Fruit fly (Drosophila melanogaster): ENCODE measurements around the gene CG6293.

CG6293 gene

DNA sequence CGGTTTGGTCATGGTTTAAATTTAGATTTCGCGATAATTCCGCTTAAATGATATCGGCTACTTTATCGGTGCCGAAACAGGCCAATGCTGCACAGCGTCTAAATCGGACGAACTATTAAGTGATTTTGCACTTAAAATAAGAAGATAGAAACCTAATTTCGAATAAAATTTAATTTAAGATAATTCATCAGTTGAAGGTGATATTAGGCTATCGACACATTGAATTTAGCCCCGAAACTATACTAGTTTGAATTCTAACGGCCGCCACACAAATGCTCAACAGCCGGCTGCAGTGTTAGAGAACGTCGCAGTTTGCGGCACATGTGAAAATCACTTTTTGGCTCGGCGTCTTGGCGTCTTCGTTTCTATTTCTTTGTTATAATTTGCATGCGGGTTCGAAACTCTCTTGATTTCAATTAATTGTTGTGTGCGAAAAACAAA lies 21.4 kb upstream of the CG6293 start, which contains the start of gene sle (continued):
- TF ChIP-seq Dll (GFP tag; IDR thresholded peaks at IDR 0.05; ENCODE audit: partially characterized antibody) (peak; percentile 64; the same call in 2 of the 4 replicates), Xbp1 (GFP tag; optimal IDR thresholded peaks at IDR 0.05) (peak; percentile 57), CG2678 (tag; optimal IDR thresholded peaks at IDR 0.05) (no peak), CG17385 (GFP tag; optimal IDR thresholded peaks at IDR 0.05) (peak; percentile 78), CG34422 (GFP tag; IDR thresholded peaks at IDR 0.05) (peak; percentile 42; the same call in 1 of the 3 replicates), klu (GFP tag; IDR thresholded peaks at IDR 0.05) (no peak), CG4854 (GFP tag; optimal IDR thresholded peaks at IDR 0.05) (peak; percentile 54), CG12299 (tag; optimal IDR thresholded peaks at IDR 0.05) (no peak), CG33557 (GFP tag; optimal IDR thresholded peaks at IDR 0.05) (peak; percentile 33), phol (tag; optimal IDR thresholded peaks at IDR 0.05) (peak; percentile 67), sens-2 (GFP tag; IDR thresholded peaks at IDR 0.05) (no peak), Hmr (GFP tag; optimal IDR thresholded peaks at IDR 0.05) (no peak), fd3F (GFP tag; optimal IDR thresholded peaks at IDR 0.05) (peak; percentile 3), exex (tag; optimal IDR thresholded peaks at IDR 0.05) (no peak), tap (tag; optimal IDR thresholded peaks at IDR 0.05) (no peak), Doc2 (GFP tag; IDR thresholded peaks at IDR 0.05) (no peak), Trl (optimal IDR thresholded peaks at IDR 0.05) (no peak), Trl (GFP tag; optimal IDR thresholded peaks at IDR 0.05) (peak; percentile 61), CG8359 (GFP tag; optimal IDR thresholded peaks at IDR 0.05; ENCODE audit: borderline replicate concordance) (no peak), gsb (GFP tag; IDR thresholded peaks at IDR 0.05) (no peak), ham (GFP tag; IDR thresholded peaks at IDR 0.05) (no peak), chif (GFP tag; optimal IDR thresholded peaks at IDR 0.05) (peak; percentile 48 to 57), Kr (GFP tag; optimal IDR thresholded peaks at IDR 0.05) (no peak), Sry-δ (GFP tag; optimal IDR thresholded peaks at IDR 0.05) (peak; percentile 64), CG12942 (GFP tag; optimal IDR thresholded peaks at IDR 0.05) (peak; percentile 47), CG10267 (tag; optimal IDR thresholded peaks at IDR 0.05) (peak; percentile 99), abd-A (tag; optimal IDR thresholded peaks at IDR 0.05) (no peak), HLH54F (GFP tag; optimal IDR thresholded peaks at IDR 0.05) (peak; percentile 67), Taf1 (GFP tag; IDR thresholded peaks at IDR 0.05) (no peak), CG31224 (GFP tag; IDR thresholded peaks at IDR 0.05) (no peak), ems (GFP tag; optimal IDR thresholded peaks at IDR 0.05) (peak; percentile 72), nerfin-2 (GFP tag; IDR thresholded peaks at IDR 0.05; ENCODE audit: partially characterized antibody) (no peak), corto (GFP tag; optimal IDR thresholded peaks at IDR 0.05) (no peak), da (GFP tag; optimal IDR thresholded peaks at IDR 0.05) (no peak), C15 (GFP tag; IDR thresholded peaks at IDR 0.05) (no peak), odd (GFP tag; optimal IDR thresholded peaks at IDR 0.05) (no peak), zen2 (GFP tag; IDR thresholded peaks at IDR 0.05; ENCODE audit: partially characterized antibody) (no peak), CG7963 (GFP tag; IDR thresholded peaks at IDR 0.05; ENCODE audit: partially characterized antibody) (no peak; the same call in 2 of the 3 replicates), Fer3 (tag; optimal IDR thresholded peaks at IDR 0.05) (peak; percentile 50), CG5245 (GFP tag; optimal IDR thresholded peaks at IDR 0.05) (peak; percentile 30), Nf-YA (GFP tag; IDR thresholded peaks at IDR 0.05) (no peak), CG2202 (tag; optimal IDR thresholded peaks at IDR 0.05) (peak; percentile 19), CG5180 (GFP tag; optimal IDR thresholded peaks at IDR 0.05) (no peak), ind (GFP tag; optimal IDR thresholded peaks at IDR 0.05) (peak; percentile 64), CG14860 (GFP tag; IDR thresholded peaks at IDR 0.05; ENCODE audit: partially characterized antibody) (peak; percentile 65; the same call in 2 of the 3 replicates), CG8290 (GFP tag; optimal IDR thresholded peaks at IDR 0.05) (no peak), CG8290 (tag; optimal IDR thresholded peaks at IDR 0.05) (no peak), CG15269 (tag; optimal IDR thresholded peaks at IDR 0.05) (no peak), CG7372 (GFP tag; IDR thresholded peaks at IDR 0.05) (no peak), E2f2 (GFP tag; IDR thresholded peaks at IDR 0.05) (peak; percentile 86), CkIIα-i1 (GFP tag; IDR thresholded peaks at IDR 0.05) (no peak)

Data from whole organism, embryonic.